Worm (Caenorhabditis elegans) whole organism, late embryonic: ENCODE data around the gene T23F6.5.

ENCODE experiments used
- C08G9.2 ChIP-seq: sonication (generic microtip); optimal IDR thresholded peaks from 2 replicates; lab custom pipeline; 2016; ENCODE audit warnings: mild to moderate bottlenecking, missing genetic modification characterization, moderate library complexity, missing compliant biosample characterization
- K02D7.2 ChIP-seq: sonication (generic microtip); optimal IDR thresholded peaks from 2 replicates; lab custom pipeline; 2017; ENCODE audit warnings: mild to moderate bottlenecking, missing genetic modification characterization, missing compliant biosample characterization
- T23F11.4 ChIP-seq: fragments of 200-800 bp; sonication (Bioruptor generic); optimal IDR thresholded peaks from 2 replicates; lab custom pipeline; 2018; ENCODE audit warnings: mild to moderate bottlenecking, missing genetic modification characterization, missing compliant biosample characterization
- ahr-1 ChIP-seq: sonication (generic microtip); optimal IDR thresholded peaks from 2 replicates; lab custom pipeline; 2016; ENCODE audit warnings: missing genetic modification characterization, missing compliant biosample characterization
- ceh-14 ChIP-seq: sonication (generic microtip); optimal IDR thresholded peaks from 2 replicates; lab custom pipeline; 2016; ENCODE audit warnings: missing genotype, missing genetic modification characterization, missing compliant biosample characterization
- ceh-18 ChIP-seq: sonication (generic microtip); optimal IDR thresholded peaks from 2 replicates; lab custom pipeline; 2016; ENCODE audit warnings: missing genetic modification characterization, missing compliant biosample characterization
- ceh-19 ChIP-seq: fragments of 200-800 bp; sonication (Bioruptor generic); optimal IDR thresholded peaks from 2 replicates; lab custom pipeline; 2018; ENCODE audit warnings: mild to moderate bottlenecking, missing genetic modification characterization, missing compliant biosample characterization
- ceh-22 ChIP-seq: sonication (generic microtip); optimal IDR thresholded peaks from 2 replicates; lab custom pipeline; 2017; ENCODE audit warnings: missing biosample characterization, missing genetic modification characterization
- ceh-24 ChIP-seq: sonication (generic microtip); optimal IDR thresholded peaks from 2 replicates; lab custom pipeline; 2016; ENCODE audit warnings: mild to moderate bottlenecking, missing genetic modification characterization, missing compliant biosample characterization
- ceh-31 ChIP-seq: sonication (generic microtip); optimal IDR thresholded peaks from 2 replicates; lab custom pipeline; 2016; ENCODE audit warnings: missing genetic modification characterization, missing compliant biosample characterization
- ceh-45 ChIP-seq: fragments of 200-800 bp; sonication (Bioruptor generic); IDR thresholded peaks from 2 replicates; pipeline ENCODE4 v1.3.6; 2022; ENCODE audit warnings: missing genetic modification reagents, missing genetic modification characterization, missing compliant biosample characterization
- ceh-9 ChIP-seq: sonication (generic microtip); optimal IDR thresholded peaks from 2 replicates; lab custom pipeline; 2016; ENCODE audit warnings: mild to moderate bottlenecking, missing genetic modification characterization, inconsistent platforms, missing compliant biosample characterization
- dve-1 ChIP-seq: sonication (generic microtip); optimal IDR thresholded peaks from 2 replicates; lab custom pipeline; 2017; ENCODE audit warnings: antibody characterized with exemption, mild to moderate bottlenecking, missing genetic modification characterization, missing compliant biosample characterization
- elt-2 ChIP-seq: sonication (generic microtip); optimal IDR thresholded peaks from 2 replicates; lab custom pipeline; 2016; ENCODE audit warnings: missing genetic modification reagents, missing genetic modification characterization, missing compliant biosample characterization
- elt-4 ChIP-seq: sonication (generic microtip); optimal IDR thresholded peaks from 2 replicates; lab custom pipeline; 2016; ENCODE audit warnings: missing genetic modification characterization, missing compliant biosample characterization
- ets-4 ChIP-seq: sonication (generic microtip); optimal IDR thresholded peaks from 2 replicates; lab custom pipeline; 2016; ENCODE audit warnings: missing genetic modification characterization, missing compliant biosample characterization
- eyg-1 ChIP-seq: sonication (generic microtip); optimal IDR thresholded peaks from 2 replicates; lab custom pipeline; 2016; ENCODE audit warnings: missing genotype, missing genetic modification characterization, missing compliant biosample characterization
- fax-1 ChIP-seq: sonication (generic microtip); optimal IDR thresholded peaks from 2 replicates; lab custom pipeline; 2016; ENCODE audit warnings: missing genotype, missing genetic modification characterization, missing compliant biosample characterization
- fkh-10 ChIP-seq: fragments of 150-350 bp; optimal IDR thresholded peaks from 2 replicates; lab custom pipeline; 2014; ENCODE audit warnings: missing biosample characterization, missing genetic modification reagents, missing genetic modification characterization
- hlh-13 ChIP-seq: fragments of 200-800 bp; sonication (Bioruptor generic); optimal IDR thresholded peaks from 2 replicates; lab custom pipeline; 2018; ENCODE audit warnings: mild to moderate bottlenecking, missing genetic modification characterization, missing compliant biosample characterization
- hlh-30 ChIP-seq: sonication (generic microtip); optimal IDR thresholded peaks from 2 replicates; lab custom pipeline; 2017; ENCODE audit warnings: antibody characterized with exemption, missing genetic modification characterization, missing compliant biosample characterization; ENCODE audit not compliant: insufficient read depth
- hlh-8 ChIP-seq: sonication (generic microtip); optimal IDR thresholded peaks from 2 replicates; lab custom pipeline; 2016; ENCODE audit warnings: missing genotype, missing genetic modification characterization, missing compliant biosample characterization
- mec-3 ChIP-seq: sonication (generic microtip); optimal IDR thresholded peaks from 2 replicates; lab custom pipeline; 2016; ENCODE audit warnings: borderline replicate concordance, missing genetic modification characterization, missing compliant biosample characterization
- nfya-1 ChIP-seq: sonication (generic microtip); optimal IDR thresholded peaks from 2 replicates; lab custom pipeline; 2017; ENCODE audit warnings: missing genetic modification characterization, mild to moderate bottlenecking, missing compliant biosample characterization, antibody characterized with exemption, moderate library complexity
- nhr-232 ChIP-seq: sonication (generic microtip); optimal IDR thresholded peaks from 2 replicates; lab custom pipeline; 2016; ENCODE audit warnings: missing genetic modification characterization, missing compliant biosample characterization
- npax-4 ChIP-seq: sonication (generic microtip); optimal IDR thresholded peaks from 2 replicates; lab custom pipeline; 2016; ENCODE audit warnings: missing genetic modification characterization, missing compliant biosample characterization
- odd-2 ChIP-seq: sonication (generic microtip); optimal IDR thresholded peaks from 2 replicates; lab custom pipeline; 2017; ENCODE audit warnings: antibody characterized with exemption, mild to moderate bottlenecking, missing genetic modification characterization, missing compliant biosample characterization
- pag-3 ChIP-seq: sonication (generic microtip); optimal IDR thresholded peaks from 2 replicates; lab custom pipeline; 2016; ENCODE audit warnings: missing compliant biosample characterization, missing genetic modification characterization, borderline replicate concordance
- pat-9 ChIP-seq: fragments of 200-800 bp; sonication (Bioruptor generic); optimal IDR thresholded peaks from 2 replicates; lab custom pipeline; 2018; ENCODE audit warnings: mild to moderate bottlenecking, missing genetic modification characterization, moderate library complexity, missing compliant biosample characterization
- pax-1 ChIP-seq: fragments of 150-350 bp; optimal IDR thresholded peaks from 2 replicates; lab custom pipeline; 2014; ENCODE audit warnings: missing biosample characterization, missing genetic modification characterization
- pha-4 ChIP-seq: fragments of 150-350 bp; optimal IDR thresholded peaks from 2 replicates; lab custom pipeline; 2018; ENCODE audit warnings: missing biosample characterization, missing genetic modification reagents, missing genetic modification characterization
- pqm-1 ChIP-seq: sonication (generic microtip); optimal IDR thresholded peaks from 2 replicates; lab custom pipeline; 2016; ENCODE audit warnings: missing genetic modification characterization, missing compliant biosample characterization
- pros-1 ChIP-seq: fragments of 150-350 bp; optimal IDR thresholded peaks from 2 replicates; lab custom pipeline; 2014; ENCODE audit warnings: missing biosample characterization, missing genetic modification reagents, missing genetic modification characterization
- sdc-2 ChIP-seq: sonication (generic microtip); optimal IDR thresholded peaks from 2 replicates; lab custom pipeline; 2016; ENCODE audit warnings: missing genotype, missing genetic modification characterization, missing compliant biosample characterization
- sox-2 ChIP-seq: fragments of 200-800 bp; sonication (Bioruptor generic); IDR thresholded peaks from 2 replicates; pipeline ENCODE4 v1.3.6; 2022; ENCODE audit warnings: missing genetic modification reagents, missing genetic modification characterization, missing compliant biosample characterization
- sox-4 ChIP-seq: sonication (generic microtip); optimal IDR thresholded peaks from 2 replicates; lab custom pipeline; 2017; ENCODE audit warnings: mild to moderate bottlenecking, missing genetic modification characterization, inconsistent platforms, missing compliant biosample characterization
- syd-9 ChIP-seq: sonication (generic microtip); optimal IDR thresholded peaks from 2 replicates; lab custom pipeline; 2016; ENCODE audit warnings: mild to moderate bottlenecking, missing genetic modification characterization, moderate library complexity, missing compliant biosample characterization
- tbx-2 ChIP-seq: sonication (generic microtip); optimal IDR thresholded peaks from 2 replicates; lab custom pipeline; 2016; ENCODE audit warnings: missing genetic modification characterization, missing compliant biosample characterization
- tbx-7 ChIP-seq: sonication (generic microtip); optimal IDR thresholded peaks from 2 replicates; lab custom pipeline; 2016; ENCODE audit warnings: missing genotype, missing genetic modification characterization, missing compliant biosample characterization
- ttx-3 ChIP-seq: sonication (generic microtip); optimal IDR thresholded peaks from 2 replicates; lab custom pipeline; 2016; ENCODE audit warnings: missing genetic modification reagents, missing genetic modification characterization, missing compliant biosample characterization
- unc-42 ChIP-seq: sonication (generic microtip); optimal IDR thresholded peaks from 2 replicates; lab custom pipeline; 2016; ENCODE audit warnings: missing genotype, missing genetic modification characterization, missing compliant biosample characterization
- unc-55 ChIP-seq: sonication (generic microtip); optimal IDR thresholded peaks from 2 replicates; lab custom pipeline; 2017; ENCODE audit warnings: missing biosample characterization, missing genetic modification reagents, missing genetic modification characterization
- zip-5 ChIP-seq: sonication (generic microtip); optimal IDR thresholded peaks from 2 replicates; lab custom pipeline; 2016; ENCODE audit warnings: missing genetic modification characterization, missing compliant biosample characterization
- ztf-16 ChIP-seq: sonication (generic microtip); optimal IDR thresholded peaks from 2 replicates; lab custom pipeline; 2017; ENCODE audit warnings: missing genetic modification characterization, missing compliant biosample characterization

Gene T23F6.5

ce11 chrIV:12698880-12699279, 42.5 kb downstream of the T23F6.5 start:
- TF ChIP-seq npax-4 (no peak), pha-4 (tag; lab: Kevin White, UChicago) (no peak), ceh-24 (tag; lab: Kevin White, UChicago) (no peak), C08G9.2 (tag; lab: Kevin White, UChicago) (no peak), pag-3 (tag; lab: Kevin White, UChicago) (no peak), nhr-232 (no peak)

DNA sequence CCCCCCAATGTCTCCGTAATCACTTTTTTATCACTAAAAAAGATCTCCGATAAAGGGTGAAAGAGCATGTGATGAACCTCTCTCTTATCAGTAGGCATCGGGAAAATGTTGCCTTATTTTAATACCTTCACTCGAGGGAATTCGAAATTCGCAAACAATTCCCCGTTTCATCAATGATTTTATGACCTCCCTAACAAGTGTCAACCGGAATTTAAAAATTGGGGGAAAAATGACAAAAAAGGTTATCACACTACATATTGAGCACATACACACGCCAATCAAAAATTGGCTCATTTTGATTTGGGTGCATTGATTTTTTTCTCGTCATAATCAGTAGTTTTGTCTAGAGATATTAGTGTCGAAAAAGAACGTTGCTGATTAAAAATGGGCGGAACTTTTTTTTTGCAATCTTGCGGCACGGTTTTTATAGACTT, 51.6 kb downstream of the T23F6.5 start:
- TF ChIP-seq elt-2 (tag; lab: Kevin White, UChicago) (peak; percentile 95), pqm-1 (tag; lab: Kevin White, UChicago) (no peak)
- TF ChIP-seq, all 69 proteins: peak for 1

DNA sequence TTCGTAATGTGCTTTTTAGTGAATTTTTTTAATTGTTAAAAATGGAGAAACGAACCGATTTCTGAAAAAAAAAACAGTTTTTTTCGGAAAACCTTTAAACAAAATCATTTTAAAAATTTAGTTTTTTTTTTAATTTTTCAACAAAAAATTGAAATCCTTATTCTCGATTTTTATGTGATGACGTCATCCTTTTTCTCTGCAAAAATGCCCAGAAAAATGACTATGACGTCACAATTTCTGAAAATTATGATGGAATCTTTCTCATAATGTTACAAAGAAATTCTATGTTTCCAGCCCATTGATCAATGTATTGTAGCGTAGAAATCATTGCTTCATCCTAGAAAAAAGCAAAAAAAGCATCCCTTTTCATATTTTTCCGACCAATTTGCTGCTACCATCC, 52.0 kb downstream of the T23F6.5 start:
- TF ChIP-seq dve-1 (tag; lab: Kevin White, UChicago) (no peak), sdc-2 (tag; lab: Kevin White, UChicago) (no peak), sox-2 (no peak), hlh-30 (tag; lab: Kevin White, UChicago) (no peak), T23F11.4 (GFP tag; lab: Kevin White, UChicago) (no peak), zip-5 (tag; lab: Kevin White, UChicago) (no peak), eyg-1 (tag; lab: Kevin White, UChicago) (no peak), ceh-14 (tag; lab: Kevin White, UChicago) (no peak), fax-1 (tag; lab: Kevin White, UChicago) (no peak), K02D7.2 (tag; lab: Kevin White, UChicago) (no peak), fkh-10 (GFP tag; lab: Kevin White, UChicago) (no peak), tbx-7 (no peak), elt-4 (tag; lab: Kevin White, UChicago) (no peak), pat-9 (tag; lab: Kevin White, UChicago) (no peak), ceh-31 (tag; lab: Kevin White, UChicago) (no peak), ceh-18 (tag; lab: Kevin White, UChicago) (no peak), pha-4 (tag; lab: Kevin White, UChicago) (no peak)

DNA sequence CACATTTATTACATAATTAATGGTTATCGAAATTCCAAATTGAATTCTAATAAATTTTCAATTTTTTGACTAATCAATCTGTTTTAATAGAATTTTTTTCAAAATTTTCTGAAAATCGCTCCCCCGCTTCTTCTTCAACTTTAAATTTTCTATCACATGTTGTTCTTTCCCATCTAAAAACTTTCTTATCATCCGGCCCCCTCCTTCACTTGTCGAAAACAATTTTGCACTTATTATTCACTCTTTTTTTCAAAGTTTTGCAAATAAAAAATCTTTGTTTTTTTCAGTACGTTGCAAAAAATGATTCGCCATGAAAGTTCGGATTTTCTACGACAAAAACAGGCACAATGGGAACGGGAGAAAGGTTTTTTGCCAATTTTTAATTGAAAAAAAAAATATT, 53.0 kb downstream of the T23F6.5 start, which contains the start of gene T23B5.3:
TSS of gene T23B5.3 (plus strand) at position 301 of the 400 bp plus-strand sequence.
- no peak for TF ChIP-seq zip-5 (tag; lab: Kevin White, UChicago)
- TF ChIP-seq ets-4 (tag; lab: Kevin White, UChicago) = no peak
- no peak for TF ChIP-seq ceh-19 (GFP tag; lab: Kevin White, UChicago)
- no peak for TF ChIP-seq K02D7.2 (tag; lab: Kevin White, UChicago)
- TF ChIP-seq mec-3 (tag; lab: Kevin White, UChicago) = no peak
- TF ChIP-seq T23F11.4 (GFP tag; lab: Kevin White, UChicago) = no peak
- no peak for TF ChIP-seq sox-4
- no peak for TF ChIP-seq unc-42 (tag; lab: Kevin White, UChicago)
- no peak for TF ChIP-seq pros-1 (tag; lab: Kevin White, UChicago)
- no peak for TF ChIP-seq ztf-16 (tag; lab: Kevin White, UChicago)
- TF ChIP-seq ttx-3 = no peak
- TF ChIP-seq ceh-31 (tag; lab: Kevin White, UChicago) = no peak
- TF ChIP-seq syd-9 = no peak
- TF ChIP-seq ceh-22 = no peak
- no peak for TF ChIP-seq unc-55 (GFP tag; lab: Kevin White, UChicago)
- no peak for TF ChIP-seq fax-1 (tag; lab: Kevin White, UChicago)
- TF ChIP-seq, all 69 proteins: peak for 0

DNA sequence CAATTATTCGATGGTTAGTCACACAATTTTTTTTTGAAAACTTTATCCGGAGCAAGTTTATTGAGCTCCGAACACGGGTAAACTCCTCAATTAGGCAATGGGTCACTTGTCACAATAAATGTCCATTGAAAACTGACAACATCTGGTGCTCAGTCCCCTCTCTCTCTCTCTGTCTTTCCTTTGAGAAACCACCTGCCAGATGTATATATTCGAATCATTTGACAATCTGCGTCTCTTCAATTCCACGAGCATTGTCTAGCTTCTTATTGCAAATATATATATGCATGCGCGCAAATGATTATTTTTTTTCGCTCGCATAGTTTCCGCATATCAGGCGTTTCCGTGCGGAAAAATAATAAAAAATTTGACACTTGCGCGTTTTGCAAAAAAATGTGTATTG, 55.5 kb downstream of the T23F6.5 start:
- TF ChIP-seq odd-2 (tag; lab: Kevin White, UChicago) (no peak), fkh-10 (GFP tag; lab: Kevin White, UChicago) (no peak), pqm-1 (tag; lab: Kevin White, UChicago) (no peak), ceh-45 (no peak), hlh-8 (tag; lab: Kevin White, UChicago) (peak; percentile 87), ceh-14 (tag; lab: Kevin White, UChicago) (no peak), unc-55 (GFP tag; lab: Kevin White, UChicago) (peak; percentile 60), pat-9 (tag; lab: Kevin White, UChicago) (no peak), sox-4 (no peak), ceh-24 (tag; lab: Kevin White, UChicago) (no peak), tbx-2 (tag; lab: Kevin White, UChicago) (no peak), ceh-9 (tag; lab: Kevin White, UChicago) (no peak), npax-4 (no peak), pax-1 (no peak), zip-5 (tag; lab: Kevin White, UChicago) (no peak), nfya-1 (tag; lab: Kevin White, UChicago) (peak; percentile 11), ahr-1 (tag; lab: Kevin White, UChicago) (no peak), hlh-13 (GFP tag; lab: Kevin White, UChicago) (no peak)
